Worm (Caenorhabditis elegans) whole organism, young adult: Measurements from ENCODE around the gene srz-24.
"Not testable (repeated sequence)": the region's sequence is repeated elsewhere in the genome, so short reads cannot be mapped to it uniquely, and the experiment has no call there.

ENCODE experiments used
- lin-40 ChIP-seq: sonication (generic microtip); optimal IDR thresholded peaks from 2 replicates; lab custom pipeline; 2016; ENCODE audit warnings: missing genetic modification characterization, mild to moderate bottlenecking, missing compliant biosample characterization, missing genotype, missing genetic modification reagents
- lsl-1 ChIP-seq: fragments of 200-800 bp; sonication (Bioruptor generic); optimal IDR thresholded peaks from 2 replicates; lab custom pipeline; 2018; ENCODE audit warnings: mild to moderate bottlenecking, missing genetic modification characterization, moderate library complexity, missing compliant biosample characterization
- ztf-25 ChIP-seq: fragments of 200-800 bp; sonication (Bioruptor generic); IDR thresholded peaks from 2 replicates; pipeline ENCODE4 v1.3.6; 2022; ENCODE audit warnings: missing genetic modification reagents, missing genetic modification characterization, missing compliant biosample characterization

- TF ChIP-seq ztf-25 (GFP tag; lab: Robert Waterston, UW); lin-40 (tag; lab: Kevin White, UChicago); lsl-1 (GFP tag; lab: Kevin White, UChicago): not testable (repeated sequence)
Measured at ce11 chrIV:5016461-5016860, 35.5 kb upstream of the srz-24 start, which contains the start of gene ssq-4.
